Fruit fly (Drosophila melanogaster): ENCODE data around the gene TM9SF2.
A peak's percentile ranks its signal among the peaks of the same experiment; 100 is the strongest.

TM9SF2 gene

DNA sequence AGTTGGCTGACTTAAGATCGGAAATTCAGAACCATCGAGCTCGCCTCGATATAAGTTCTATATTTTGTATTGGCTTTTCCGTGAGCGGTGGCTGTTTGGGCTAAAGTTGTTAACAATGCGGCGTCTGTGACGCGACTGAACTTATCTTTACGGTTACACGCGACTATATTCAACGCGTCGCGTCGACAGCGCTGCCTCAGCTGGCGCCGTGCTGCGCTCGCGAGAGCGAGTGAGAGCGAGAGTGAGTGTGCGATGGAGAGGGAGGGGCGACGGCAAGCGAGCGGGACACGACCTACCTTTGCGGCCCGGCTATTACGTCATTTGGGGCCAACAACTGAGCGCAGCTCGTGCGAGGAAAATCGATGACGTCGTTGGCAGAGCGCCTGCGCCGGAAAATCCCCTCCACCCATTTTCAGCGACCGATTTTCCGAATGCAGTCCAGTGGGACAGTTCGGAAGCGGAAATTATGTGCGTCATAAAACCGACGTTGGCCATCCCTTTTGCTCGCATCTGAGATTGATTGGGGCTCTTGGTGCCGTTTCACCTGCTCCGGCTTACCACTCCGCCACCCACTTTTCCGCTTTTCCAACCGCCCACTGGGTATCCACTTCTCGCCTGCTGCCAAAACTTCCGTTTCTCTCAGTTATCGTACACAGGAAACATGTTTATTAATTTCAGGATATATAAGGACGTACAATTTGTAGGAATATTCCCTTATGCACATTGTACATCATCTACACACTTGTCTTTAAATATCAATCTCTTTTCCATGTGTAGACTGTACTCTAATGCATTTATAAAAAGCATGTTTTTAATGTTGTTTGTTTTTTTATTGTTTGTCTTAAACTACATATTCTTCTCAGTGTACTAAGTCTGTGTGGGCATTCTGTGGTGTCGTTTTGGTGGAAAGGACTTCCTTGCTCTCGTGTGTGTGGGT lies 19.4 kb downstream of the TM9SF2 start, which contains the start of gene Hr38 (continued):
- TF ChIP-seq CG9437 (GFP tag; optimal IDR thresholded peaks at IDR 0.05) (peak; percentile 7), toy (GFP tag; IDR thresholded peaks at IDR 0.05) (no peak), H2.0 (GFP tag; IDR thresholded peaks at IDR 0.05) (no peak), yki (optimal IDR thresholded peaks at IDR 0.05) (no peak), Fer1 (GFP tag; optimal IDR thresholded peaks at IDR 0.05) (peak; percentile 84), CG9727 (GFP tag; optimal IDR thresholded peaks at IDR 0.05) (peak; percentile 27), CG17802 (tag; optimal IDR thresholded peaks at IDR 0.05) (no peak), NFAT (GFP tag; IDR thresholded peaks at IDR 0.05) (0 out of 2 replicates have a peak, but pooled peaks have one; percentile 8), CG10209 (GFP tag; optimal IDR thresholded peaks at IDR 0.05) (peak; percentile 22), Poxn (GFP tag; IDR thresholded peaks at IDR 0.05) (no peak), bcd (GFP tag; optimal IDR thresholded peaks at IDR 0.05) (peak; percentile 47), HHEX (GFP tag; optimal IDR thresholded peaks at IDR 0.05) (peak; percentile 43), CG9817 (tag; optimal IDR thresholded peaks at IDR 0.05) (peak; percentile 44), Sox100B (GFP tag; optimal IDR thresholded peaks at IDR 0.05) (peak; percentile 9), Fer3 (tag; optimal IDR thresholded peaks at IDR 0.05) (peak; percentile 66), CG12071 (GFP tag; optimal IDR thresholded peaks at IDR 0.05) (peak; percentile 54), Rfx (GFP tag; IDR thresholded peaks at IDR 0.05) (peak; percentile 55), TFAM (GFP tag; optimal IDR thresholded peaks at IDR 0.05) (no peak), prd (optimal IDR thresholded peaks at IDR 0.05) (no peak), prd (GFP tag; IDR thresholded peaks at IDR 0.05) (no peak), Ravus (GFP tag; IDR thresholded peaks at IDR 0.05) (no peak), Deaf1 (tag; optimal IDR thresholded peaks at IDR 0.05) (peak; percentile 97), CG3281 (GFP tag; optimal IDR thresholded peaks at IDR 0.05) (peak; percentile 67), zfh1 (GFP tag; IDR thresholded peaks at IDR 0.05) (no peak), CG13624 (GFP tag; optimal IDR thresholded peaks at IDR 0.05) (peak; percentile 36), CG10366 (GFP tag; IDR thresholded peaks at IDR 0.05) (no peak; the same call in 1 of the 2 replicates), CG32532 (GFP tag; IDR thresholded peaks at IDR 0.05) (peak; percentile 46; the same call in 1 of the 2 replicates), cwo (GFP tag; optimal IDR thresholded peaks at IDR 0.05) (peak; percentile 59), CG17568 (GFP tag; optimal IDR thresholded peaks at IDR 0.05) (no peak), nau (GFP tag; optimal IDR thresholded peaks at IDR 0.05) (peak; percentile 26), CG11247 (GFP tag; IDR thresholded peaks at IDR 0.05) (no peak; the same call in 1 of the 2 replicates), Hr51 (GFP tag; optimal IDR thresholded peaks at IDR 0.05) (peak in 1 of 2 experiments; percentile 61), CG11695 (GFP tag; IDR thresholded peaks at IDR 0.05) (0 out of 3 replicates have a peak, but pooled peaks have one; percentile 38), YL-1 (GFP tag; optimal IDR thresholded peaks at IDR 0.05) (no peak), Mes4 (GFP tag; optimal IDR thresholded peaks at IDR 0.05) (no peak), CG18619 (GFP tag; optimal IDR thresholded peaks at IDR 0.05) (peak; percentile 26), Ptx1 (GFP tag; IDR thresholded peaks at IDR 0.05) (peak; percentile 57), Sox102F (GFP tag; optimal IDR thresholded peaks at IDR 0.05) (peak; percentile 65), stwl (tag; optimal IDR thresholded peaks at IDR 0.05) (no peak), rib (GFP tag; IDR thresholded peaks at IDR 0.05) (0 out of 2 replicates have a peak, but pooled peaks have one; percentile 42), ac (GFP tag; optimal IDR thresholded peaks at IDR 0.05) (no peak), pzg (GFP tag; optimal IDR thresholded peaks at IDR 0.05) (no peak), p53 (GFP tag; optimal IDR thresholded peaks at IDR 0.05) (no peak), CG10959 (GFP tag; IDR thresholded peaks at IDR 0.05) (no peak), CG6683 (GFP tag; optimal IDR thresholded peaks at IDR 0.05) (peak; percentile 50), E2f1 (GFP tag; IDR thresholded peaks at IDR 0.05) (no peak), BEAF-32 (GFP tag; optimal IDR thresholded peaks at IDR 0.05) (no peak), CG3847 (GFP tag; IDR thresholded peaks at IDR 0.05) (no peak), Aef1 (GFP tag; IDR thresholded peaks at IDR 0.05) (0 out of 3 replicates have a peak, but pooled peaks have one; percentile 31)
